Fruit fly (Drosophila melanogaster): ENCODE data around the gene CG5162.

DNA sequence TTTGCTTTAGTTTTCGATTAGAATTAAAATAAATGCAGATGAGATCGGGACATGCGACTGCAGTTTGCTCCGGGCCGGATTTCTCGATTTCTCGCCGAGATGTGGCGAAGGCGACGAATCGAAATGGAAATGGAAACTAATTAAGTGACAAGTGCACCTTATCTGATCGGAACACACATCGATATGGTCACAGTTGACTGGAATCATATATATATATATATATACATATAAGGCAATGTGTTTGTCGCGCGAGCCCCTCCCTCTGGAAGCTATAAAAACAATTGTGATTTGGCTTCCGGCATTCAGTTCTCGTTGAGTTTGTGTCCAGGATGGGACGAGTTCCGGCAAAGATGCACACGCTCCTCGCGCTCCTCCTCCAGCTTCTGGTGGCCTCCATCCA, at the start of gene CG5162:
- TF ChIP-seq CG7357 (GFP tag; IDR thresholded peaks at IDR 0.05) (no peak), Atf-2 (GFP tag; optimal IDR thresholded peaks at IDR 0.05) (no peak), slp2 (GFP tag; optimal IDR thresholded peaks at IDR 0.05) (no peak), Hr78 (GFP tag; optimal IDR thresholded peaks at IDR 0.05) (no peak), sqz (GFP tag; optimal IDR thresholded peaks at IDR 0.05) (no peak), Nf-YB (GFP tag; optimal IDR thresholded peaks at IDR 0.05) (no peak), HLH3B (GFP tag; IDR thresholded peaks at IDR 0.05) (no peak), CG14965 (GFP tag; optimal IDR thresholded peaks at IDR 0.05; ENCODE audit: borderline replicate concordance) (no peak), CG10979 (tag; optimal IDR thresholded peaks at IDR 0.05) (no peak), dm (GFP tag; optimal IDR thresholded peaks at IDR 0.05) (no peak)
